Worm (Caenorhabditis elegans) whole organism, L4 larva: ENCODE data around the gene secs-1.

Experiments used
- F10B5.3 ChIP-seq: sonication (generic microtip); optimal IDR thresholded peaks from 2 replicates; lab custom pipeline; 2016; ENCODE audit warnings: mild to moderate bottlenecking, missing genetic modification characterization, missing compliant biosample characterization
- F26F4.8 ChIP-seq: fragments of 200-800 bp; sonication (Bioruptor generic); conservative IDR thresholded peaks from 2 replicates; pipeline ENCODE4 v1.3.6; 2022; ENCODE audit warnings: missing genetic modification characterization, missing compliant biosample characterization
- T20F7.1 ChIP-seq: fragments of 200-800 bp; sonication (Bioruptor generic); optimal IDR thresholded peaks from 2 replicates; lab custom pipeline; 2018; ENCODE audit warnings: mild to moderate bottlenecking, missing genetic modification characterization, missing compliant biosample characterization
- T26A8.4 ChIP-seq: fragments of 200-800 bp; sonication (Bioruptor generic); IDR thresholded peaks from 2 replicates; pipeline ENCODE4 v1.3.6; 2022; ENCODE audit warnings: missing genetic modification characterization, missing compliant biosample characterization
- Y48G9A.11 ChIP-seq: fragments of 200-800 bp; sonication (Bioruptor generic); IDR thresholded peaks from 2 replicates; pipeline ENCODE4 v1.3.6; 2022; ENCODE audit warnings: missing genetic modification reagents, missing genetic modification characterization, missing compliant biosample characterization
- ceh-62 ChIP-seq: sonication (generic microtip); optimal IDR thresholded peaks from 2 replicates; lab custom pipeline; 2017; ENCODE audit warnings: missing biosample characterization, missing genetic modification characterization
- ctbp-1 ChIP-seq: fragments of 200-800 bp; sonication (Bioruptor generic); IDR thresholded peaks from 2 replicates; pipeline ENCODE4 v1.3.6; 2022; ENCODE audit warnings: missing genetic modification reagents, missing genetic modification characterization, missing compliant biosample characterization
- dmd-6 ChIP-seq: fragments of 200-800 bp; sonication (Bioruptor generic); IDR thresholded peaks from 2 replicates; pipeline ENCODE4 v1.3.6; 2022; ENCODE audit warnings: missing genetic modification reagents, missing genetic modification characterization, missing compliant biosample characterization
- dmd-9 ChIP-seq: fragments of 200-800 bp; sonication (Bioruptor generic); IDR thresholded peaks from 2 replicates; pipeline ENCODE4 v1.3.6; 2022; ENCODE audit warnings: missing genetic modification reagents, missing genetic modification characterization, missing compliant biosample characterization
- dve-1 ChIP-seq: sonication (generic microtip); optimal IDR thresholded peaks from 2 replicates; lab custom pipeline; 2017; ENCODE audit warnings: antibody characterized with exemption, mild to moderate bottlenecking, missing genetic modification characterization, missing compliant biosample characterization; ENCODE audit not compliant: insufficient read depth
- egl-43 ChIP-seq: fragments of 200-800 bp; sonication (Bioruptor generic); IDR thresholded peaks from 2 replicates; pipeline ENCODE4 v1.3.6; 2022; ENCODE audit warnings: missing genetic modification reagents, missing genetic modification characterization, missing compliant biosample characterization
- fos-1 ChIP-seq: fragments of 150-350 bp; optimal IDR thresholded peaks from 2 replicates; lab custom pipeline; 2014; ENCODE audit warnings: missing biosample characterization, missing genetic modification characterization
- hif-1 ChIP-seq, 2 experiments: sonication (generic microtip); optimal IDR thresholded peaks; 2 replicates each; lab custom pipeline; 2016 to 2017; ENCODE audit warnings: missing compliant biosample characterization in 2 of 2, missing genetic modification characterization in 2 of 2, missing genetic modification reagents in 2 of 2, missing genotype in 2 of 2, mild to moderate bottlenecking in 1 of 2
- hlh-30 ChIP-seq: sonication (generic microtip); optimal IDR thresholded peaks from 2 replicates; lab custom pipeline; 2017; ENCODE audit warnings: antibody characterized with exemption, mild to moderate bottlenecking, missing genetic modification characterization, missing compliant biosample characterization; ENCODE audit not compliant: insufficient read depth
- hmg-1.1 ChIP-seq: fragments of 200-800 bp; sonication (Bioruptor generic); IDR thresholded peaks from 2 replicates; pipeline ENCODE4 v1.3.6; 2022; ENCODE audit warnings: missing genetic modification reagents, missing genetic modification characterization, missing compliant biosample characterization
- lin-1 ChIP-seq: fragments of 200-800 bp; sonication (Bioruptor generic); IDR thresholded peaks from 2 replicates; pipeline ENCODE4 v1.3.6; 2022; ENCODE audit warnings: missing genetic modification reagents, missing genetic modification characterization, missing compliant biosample characterization
- lin-29 ChIP-seq: fragments of 200-800 bp; sonication (Bioruptor generic); IDR thresholded peaks from 2 replicates; pipeline ENCODE4 v1.3.6; 2022; ENCODE audit warnings: missing genetic modification reagents, missing genetic modification characterization, missing compliant biosample characterization
- lin-38 ChIP-seq: fragments of 200-800 bp; sonication (Bioruptor generic); IDR thresholded peaks from 2 replicates; pipeline ENCODE4 v1.3.6; 2022; ENCODE audit warnings: missing genetic modification reagents, missing genetic modification characterization, missing compliant biosample characterization
- madf-5 ChIP-seq, 2 experiments: fragments of 200-800 bp; sonication (Bioruptor generic); IDR thresholded peaks; 2 replicates each; pipeline ENCODE4 v1.3.6; 2022; ENCODE audit warnings: missing compliant biosample characterization in 2 of 2, missing genetic modification characterization in 2 of 2
- mdl-1 ChIP-seq, 2 experiments: fragments of 150-350 bp in 1 of 2; sonication (generic microtip) in 1 of 2; optimal IDR thresholded peaks; 2 replicates each; lab custom pipeline; 2014 to 2017; ENCODE audit warnings: missing biosample characterization in 2 of 2, missing genetic modification characterization in 2 of 2
- mep-1 ChIP-seq: fragments of 150-350 bp; sonication (generic microtip); optimal IDR thresholded peaks from 3 replicates; lab custom pipeline; 2014; ENCODE audit warnings: missing biosample characterization, missing genetic modification characterization
- mes-2 ChIP-seq: sonication (generic microtip); optimal IDR thresholded peaks from 2 replicates; lab custom pipeline; 2016; ENCODE audit warnings: missing genotype, mild to moderate bottlenecking, missing genetic modification characterization, missing compliant biosample characterization; ENCODE audit not compliant: poor library complexity, severe bottlenecking
- nhr-48 ChIP-seq: sonication (generic microtip); optimal IDR thresholded peaks from 2 replicates; lab custom pipeline; 2016; ENCODE audit warnings: mild to moderate bottlenecking, missing genetic modification characterization, missing compliant biosample characterization
- nhr-76 ChIP-seq: fragments of 150-350 bp; optimal IDR thresholded peaks from 2 replicates; lab custom pipeline; 2014; ENCODE audit warnings: missing biosample characterization, missing genetic modification characterization
- pqm-1 ChIP-seq: sonication (generic microtip); optimal IDR thresholded peaks from 2 replicates; lab custom pipeline; 2017; ENCODE audit warnings: missing biosample characterization, missing genetic modification characterization
- sdz-12 ChIP-seq: fragments of 200-800 bp; sonication (Bioruptor generic); optimal IDR thresholded peaks from 2 replicates; lab custom pipeline; 2018; ENCODE audit warnings: mild to moderate bottlenecking, missing genetic modification characterization, missing compliant biosample characterization
- set-16 ChIP-seq: fragments of 200-800 bp; sonication (Bioruptor generic); IDR thresholded peaks from 2 replicates; pipeline ENCODE4 v1.3.6; 2022; ENCODE audit warnings: missing genetic modification reagents, missing genetic modification characterization, missing compliant biosample characterization
- tag-97 ChIP-seq: fragments of 200-800 bp; sonication (Bioruptor generic); IDR thresholded peaks from 2 replicates; pipeline ENCODE4 v1.3.6; 2022; ENCODE audit warnings: missing genetic modification characterization, missing compliant biosample characterization
- unc-130 ChIP-seq: sonication (generic microtip); optimal IDR thresholded peaks from 2 replicates; lab custom pipeline; 2016; ENCODE audit warnings: missing genetic modification reagents, missing genetic modification characterization, missing compliant biosample characterization
- unc-62 ChIP-seq, 3 experiments: fragments of 150-350 bp in 1 of 3; sonication (generic microtip); optimal IDR thresholded peaks in 2 of 3; peaks in 1 of 3; 1 replicate in 1 of 3; 2 replicates in 2 of 3; lab custom pipeline; 2014 to 2017; ENCODE audit warnings: missing biosample characterization in 3 of 3, missing genetic modification characterization in 3 of 3, missing genetic modification reagents in 3 of 3, missing genotype in 1 of 3
- vab-7 ChIP-seq: fragments of 200-800 bp; sonication (Bioruptor generic); IDR thresholded peaks from 2 replicates; pipeline ENCODE4 v1.3.6; 2022; ENCODE audit warnings: missing genetic modification reagents, missing genetic modification characterization, missing compliant biosample characterization
- zag-1 ChIP-seq: fragments of 150-350 bp; optimal IDR thresholded peaks from 2 replicates; lab custom pipeline; 2014; ENCODE audit warnings: missing biosample characterization, missing genetic modification characterization
- zip-11 ChIP-seq: fragments of 200-800 bp; sonication (Bioruptor generic); IDR thresholded peaks from 2 replicates; pipeline ENCODE4 v1.3.6; 2022; ENCODE audit warnings: missing genetic modification characterization, missing compliant biosample characterization
- ztf-7 ChIP-seq: fragments of 150-350 bp; optimal IDR thresholded peaks from 2 replicates; lab custom pipeline; 2014; ENCODE audit warnings: missing biosample characterization, missing genetic modification characterization

secs-1 gene

ce11 chrV:10795494-10795893 is 8.8 kb downstream of the secs-1 start, which contains the start of gene D1054.19:
TSS of gene D1054.19 (plus strand) at chrV:10795794.
- TF ChIP-seq nhr-76 (no peak), Y48G9A.11 (GFP tag; lab: Robert Waterston, UW) (no peak), F26F4.8 (GFP tag; lab: Robert Waterston, UW) (no peak), lin-1 (GFP tag; lab: Robert Waterston, UW) (no peak), T20F7.1 (no peak), zip-11 (GFP tag; lab: Robert Waterston, UW) (no peak), ztf-7 (tag; lab: Kevin White, UChicago) (no peak), lin-38 (GFP tag; lab: Robert Waterston, UW) (no peak), ctbp-1 (GFP tag; lab: Robert Waterston, UW) (no peak), lin-29 (GFP tag; lab: Robert Waterston, UW) (no peak), T26A8.4 (GFP tag; lab: Robert Waterston, UW) (no peak), mdl-1 (tag; optimal IDR thresholded peaks at IDR 0.05; lab: Kevin White, UChicago) (no peak), dve-1 (tag; lab: Kevin White, UChicago) (no peak), fos-1 (tag; lab: Kevin White, UChicago) (no peak), mep-1 (tag; lab: Kevin White, UChicago) (no peak), egl-43 (no peak)

ce11 chrV:10794463-10794862 is 9.8 kb downstream of the secs-1 start:
- TF ChIP-seq vab-7 (GFP tag; lab: Robert Waterston, UW) = no peak
- peak; percentile 88; the same call in 1 of the 2 replicates for TF ChIP-seq set-16 (GFP tag; lab: Robert Waterston, UW)
- TF ChIP-seq, all 104 proteins: peak for 1

ce11 chrV:10793498-10793897 is 10.8 kb downstream of the secs-1 start, which contains the start of gene ule-3:
TSS of gene ule-3 (plus strand) at chrV:10793798.
- TF ChIP-seq sdz-12 (GFP tag; lab: Kevin White, UChicago) = no peak
- peak in 1 of 2 experiments; percentile 32 for TF ChIP-seq unc-62 (GFP tag; optimal IDR thresholded peaks at IDR 0.05 in 1 of 2; lab: Kevin White, UChicago)
- TF ChIP-seq unc-62 (tag; optimal IDR thresholded peaks at IDR 0.05; lab: Kevin White, UChicago) = no peak
- no peak for TF ChIP-seq dve-1 (tag; lab: Kevin White, UChicago)
- no peak for TF ChIP-seq zag-1

ce11 chrV:10792775-10793174 is 11.5 kb downstream of the secs-1 start, which contains the start of gene D1054.10:
TSS of gene D1054.10 (minus strand) at chrV:10792875.
- no peak for TF ChIP-seq nhr-48 (tag; lab: Kevin White, UChicago)
- no peak for TF ChIP-seq tag-97 (GFP tag; lab: Robert Waterston, UW)
- TF ChIP-seq F10B5.3 (tag; lab: Kevin White, UChicago) = no peak
- TF ChIP-seq ceh-62 = no peak
- no peak for TF ChIP-seq hlh-30 (tag; lab: Kevin White, UChicago)
- no peak for TF ChIP-seq mes-2 (tag; lab: Kevin White, UChicago)
- TF ChIP-seq unc-130 (GFP tag; lab: Kevin White, UChicago) = no peak
- no peak for TF ChIP-seq hmg-1.1 (GFP tag; lab: Robert Waterston, UW)
- no peak for TF ChIP-seq hif-1 (tag; optimal IDR thresholded peaks at IDR 0.05; lab: Kevin White, UChicago)
- TF ChIP-seq pqm-1 (tag; lab: Kevin White, UChicago) = no peak
- TF ChIP-seq madf-5 (GFP tag; IDR thresholded peaks at IDR 0.05; lab: Robert Waterston, UW) = no peak

ce11 chrV:10790921-10791320 is 13.4 kb downstream of the secs-1 start, which contains the start of gene D1054.9:
TSS of gene D1054.9 (minus strand) at chrV:10791057.
- peak; percentile 69 for TF ChIP-seq set-16 (GFP tag; lab: Robert Waterston, UW)
- TF ChIP-seq dmd-9 (GFP tag; lab: Robert Waterston, UW) = no peak
- no peak for TF ChIP-seq dmd-6
